Worm (Caenorhabditis elegans) whole organism, late embryonic: ENCODE results near the gene eif-3.F.

Source experiments
- C08G9.2 ChIP-seq: sonication (generic microtip); optimal IDR thresholded peaks from 2 replicates; lab custom pipeline; 2016; ENCODE audit warnings: mild to moderate bottlenecking, missing genetic modification characterization, moderate library complexity, missing compliant biosample characterization
- C38D4.7 ChIP-seq: fragments of 200-800 bp; sonication (Bioruptor generic); optimal IDR thresholded peaks from 2 replicates; lab custom pipeline; 2018; ENCODE audit warnings: mild to moderate bottlenecking, missing genetic modification characterization, moderate library complexity, missing compliant biosample characterization
- T23F11.4 ChIP-seq: fragments of 200-800 bp; sonication (Bioruptor generic); optimal IDR thresholded peaks from 2 replicates; lab custom pipeline; 2018; ENCODE audit warnings: mild to moderate bottlenecking, missing genetic modification characterization, missing compliant biosample characterization
- ceh-14 ChIP-seq: sonication (generic microtip); optimal IDR thresholded peaks from 2 replicates; lab custom pipeline; 2016; ENCODE audit warnings: missing genotype, missing genetic modification characterization, missing compliant biosample characterization
- ceh-18 ChIP-seq: sonication (generic microtip); optimal IDR thresholded peaks from 2 replicates; lab custom pipeline; 2016; ENCODE audit warnings: missing genetic modification characterization, missing compliant biosample characterization
- ceh-19 ChIP-seq: fragments of 200-800 bp; sonication (Bioruptor generic); optimal IDR thresholded peaks from 2 replicates; lab custom pipeline; 2018; ENCODE audit warnings: mild to moderate bottlenecking, missing genetic modification characterization, missing compliant biosample characterization
- ceh-2 ChIP-seq: sonication (generic microtip); optimal IDR thresholded peaks from 2 replicates; lab custom pipeline; 2016; ENCODE audit warnings: missing genotype, missing genetic modification characterization, missing compliant biosample characterization
- ceh-31 ChIP-seq: sonication (generic microtip); optimal IDR thresholded peaks from 2 replicates; lab custom pipeline; 2016; ENCODE audit warnings: missing genetic modification characterization, missing compliant biosample characterization
- ceh-34 ChIP-seq: sonication (generic microtip); optimal IDR thresholded peaks from 2 replicates; lab custom pipeline; 2016; ENCODE audit warnings: mild to moderate bottlenecking, missing genetic modification characterization, missing compliant biosample characterization
- ceh-45 ChIP-seq: fragments of 200-800 bp; sonication (Bioruptor generic); IDR thresholded peaks from 2 replicates; pipeline ENCODE4 v1.3.6; 2022; ENCODE audit warnings: missing genetic modification reagents, missing genetic modification characterization, missing compliant biosample characterization
- ceh-48 ChIP-seq: sonication (generic microtip); optimal IDR thresholded peaks from 2 replicates; lab custom pipeline; 2016; ENCODE audit warnings: missing genetic modification characterization, inconsistent platforms, missing compliant biosample characterization
- che-1 ChIP-seq: sonication (generic microtip); optimal IDR thresholded peaks from 2 replicates; lab custom pipeline; 2016; ENCODE audit warnings: mild to moderate bottlenecking, missing genetic modification characterization, missing compliant biosample characterization
- dve-1 ChIP-seq: sonication (generic microtip); optimal IDR thresholded peaks from 2 replicates; lab custom pipeline; 2017; ENCODE audit warnings: antibody characterized with exemption, mild to moderate bottlenecking, missing genetic modification characterization, missing compliant biosample characterization
- elt-2 ChIP-seq: sonication (generic microtip); optimal IDR thresholded peaks from 2 replicates; lab custom pipeline; 2016; ENCODE audit warnings: missing genetic modification reagents, missing genetic modification characterization, missing compliant biosample characterization
- ets-4 ChIP-seq: sonication (generic microtip); optimal IDR thresholded peaks from 2 replicates; lab custom pipeline; 2016; ENCODE audit warnings: missing genetic modification characterization, missing compliant biosample characterization
- fax-1 ChIP-seq: sonication (generic microtip); optimal IDR thresholded peaks from 2 replicates; lab custom pipeline; 2016; ENCODE audit warnings: missing genotype, missing genetic modification characterization, missing compliant biosample characterization
- fkh-10 ChIP-seq: fragments of 150-350 bp; optimal IDR thresholded peaks from 2 replicates; lab custom pipeline; 2014; ENCODE audit warnings: missing biosample characterization, missing genetic modification reagents, missing genetic modification characterization
- fkh-6 ChIP-seq: sonication (generic microtip); optimal IDR thresholded peaks from 2 replicates; lab custom pipeline; 2016; ENCODE audit warnings: missing genetic modification characterization, missing compliant biosample characterization
- hlh-13 ChIP-seq: fragments of 200-800 bp; sonication (Bioruptor generic); optimal IDR thresholded peaks from 2 replicates; lab custom pipeline; 2018; ENCODE audit warnings: mild to moderate bottlenecking, missing genetic modification characterization, missing compliant biosample characterization
- hlh-15 ChIP-seq: sonication (generic microtip); optimal IDR thresholded peaks from 2 replicates; lab custom pipeline; 2016; ENCODE audit warnings: missing genetic modification characterization, missing compliant biosample characterization
- hlh-30 ChIP-seq: sonication (generic microtip); optimal IDR thresholded peaks from 2 replicates; lab custom pipeline; 2017; ENCODE audit warnings: antibody characterized with exemption, missing genetic modification characterization, missing compliant biosample characterization; ENCODE audit not compliant: insufficient read depth
- hlh-8 ChIP-seq: sonication (generic microtip); optimal IDR thresholded peaks from 2 replicates; lab custom pipeline; 2016; ENCODE audit warnings: missing genotype, missing genetic modification characterization, missing compliant biosample characterization
- lim-6 ChIP-seq: sonication (generic microtip); optimal IDR thresholded peaks from 2 replicates; lab custom pipeline; 2016; ENCODE audit warnings: missing genetic modification characterization, missing compliant biosample characterization
- mec-3 ChIP-seq: sonication (generic microtip); optimal IDR thresholded peaks from 2 replicates; lab custom pipeline; 2016; ENCODE audit warnings: borderline replicate concordance, missing genetic modification characterization, missing compliant biosample characterization
- nfya-1 ChIP-seq: sonication (generic microtip); optimal IDR thresholded peaks from 2 replicates; lab custom pipeline; 2017; ENCODE audit warnings: missing genetic modification characterization, mild to moderate bottlenecking, missing compliant biosample characterization, antibody characterized with exemption, moderate library complexity
- npax-4 ChIP-seq: sonication (generic microtip); optimal IDR thresholded peaks from 2 replicates; lab custom pipeline; 2016; ENCODE audit warnings: missing genetic modification characterization, missing compliant biosample characterization
- odd-2 ChIP-seq: sonication (generic microtip); optimal IDR thresholded peaks from 2 replicates; lab custom pipeline; 2017; ENCODE audit warnings: antibody characterized with exemption, mild to moderate bottlenecking, missing genetic modification characterization, missing compliant biosample characterization
- pag-3 ChIP-seq: sonication (generic microtip); optimal IDR thresholded peaks from 2 replicates; lab custom pipeline; 2016; ENCODE audit warnings: missing compliant biosample characterization, missing genetic modification characterization, borderline replicate concordance
- pax-1 ChIP-seq: fragments of 150-350 bp; optimal IDR thresholded peaks from 2 replicates; lab custom pipeline; 2014; ENCODE audit warnings: missing biosample characterization, missing genetic modification characterization
- pha-2 ChIP-seq: sonication (generic microtip); optimal IDR thresholded peaks from 2 replicates; lab custom pipeline; 2017; ENCODE audit warnings: mild to moderate bottlenecking, missing genetic modification characterization, missing compliant biosample characterization
- pha-4 ChIP-seq: fragments of 150-350 bp; optimal IDR thresholded peaks from 2 replicates; lab custom pipeline; 2018; ENCODE audit warnings: missing biosample characterization, missing genetic modification reagents, missing genetic modification characterization
- pros-1 ChIP-seq: fragments of 150-350 bp; optimal IDR thresholded peaks from 2 replicates; lab custom pipeline; 2014; ENCODE audit warnings: missing biosample characterization, missing genetic modification reagents, missing genetic modification characterization
- sox-2 ChIP-seq: fragments of 200-800 bp; sonication (Bioruptor generic); IDR thresholded peaks from 2 replicates; pipeline ENCODE4 v1.3.6; 2022; ENCODE audit warnings: missing genetic modification reagents, missing genetic modification characterization, missing compliant biosample characterization
- tbx-2 ChIP-seq: sonication (generic microtip); optimal IDR thresholded peaks from 2 replicates; lab custom pipeline; 2016; ENCODE audit warnings: missing genetic modification characterization, missing compliant biosample characterization
- unc-3 ChIP-seq, 2 experiments: fragments of 200-800 bp in 1 of 2; sonication (Bioruptor generic) in 1 of 2; sonication (generic microtip) in 1 of 2; conservative IDR thresholded peaks in 1 of 2; optimal IDR thresholded peaks in 1 of 2; 2 replicates each; pipeline versions ENCODE4 v1.3.6 to Lab custom; 2016 to 2022; ENCODE audit warnings: missing compliant biosample characterization in 2 of 2, missing genetic modification characterization in 2 of 2, missing genetic modification reagents in 1 of 2
- unc-42 ChIP-seq: sonication (generic microtip); optimal IDR thresholded peaks from 2 replicates; lab custom pipeline; 2016; ENCODE audit warnings: missing genotype, missing genetic modification characterization, missing compliant biosample characterization
- unc-55 ChIP-seq: sonication (generic microtip); optimal IDR thresholded peaks from 2 replicates; lab custom pipeline; 2017; ENCODE audit warnings: missing biosample characterization, missing genetic modification reagents, missing genetic modification characterization
- zip-5 ChIP-seq: sonication (generic microtip); optimal IDR thresholded peaks from 2 replicates; lab custom pipeline; 2016; ENCODE audit warnings: missing genetic modification characterization, missing compliant biosample characterization

Gene eif-3.F

DNA sequence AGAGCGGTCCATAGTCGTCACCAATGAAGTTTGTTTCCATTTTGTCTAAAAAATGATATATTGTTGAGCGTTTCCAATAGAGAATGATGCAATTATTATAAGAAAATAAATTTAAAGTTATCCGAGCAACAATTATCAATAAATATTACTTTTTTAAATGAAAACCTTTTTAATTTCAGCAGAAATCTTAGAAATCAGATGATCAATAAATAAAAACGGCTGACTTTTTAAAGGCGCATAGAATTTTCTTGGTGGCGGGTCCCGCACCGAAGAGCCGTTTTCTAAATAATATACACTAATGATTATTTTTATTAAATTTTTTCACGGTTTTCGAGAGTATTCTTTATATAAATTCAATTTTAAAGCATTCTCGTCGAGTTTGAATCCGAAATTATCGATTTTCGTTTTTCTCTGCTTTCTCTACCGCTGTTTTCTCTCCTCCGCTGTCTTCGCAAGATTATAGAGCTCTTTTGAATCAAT lies 8.5 kb upstream of the eif-3.F start, which contains the start of gene rab-39:
Gene rab-39 (minus strand): TSS at position 51 of the 480 bp plus-strand sequence.
- peak; percentile 53 for TF ChIP-seq unc-42 (tag; lab: Kevin White, UChicago)
- TF ChIP-seq zip-5, result no peak
- TF ChIP-seq ceh-48, result peak; percentile 3
- TF ChIP-seq lim-6, result no peak

DNA sequence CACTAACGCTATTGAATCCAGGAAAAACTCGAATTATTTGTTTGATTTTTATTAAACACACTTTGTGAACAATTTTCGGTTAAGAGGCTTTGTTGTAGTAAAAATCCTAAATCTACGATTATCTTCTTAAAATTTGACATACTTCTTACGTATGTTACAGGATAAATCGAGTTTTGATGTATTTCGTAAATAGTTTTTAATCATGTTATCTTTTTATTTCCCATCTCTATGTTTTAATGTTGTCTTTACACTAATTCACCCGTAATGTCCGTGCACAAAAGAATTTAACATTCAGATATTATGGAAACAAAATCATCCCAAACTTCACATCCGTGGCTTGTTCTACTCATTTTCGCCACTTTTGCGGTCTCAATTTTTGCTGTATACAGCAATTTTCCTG lies 7.8 kb upstream of the eif-3.F start, which contains the start of gene egli-1:
Gene egli-1 (plus strand): TSS at position 301 of the 400 bp plus-strand sequence.
- no peak for TF ChIP-seq tbx-2 (tag; lab: Kevin White, UChicago)
- no peak for TF ChIP-seq nfya-1 (tag; lab: Kevin White, UChicago)
- no peak for TF ChIP-seq npax-4 (tag; lab: Kevin White, UChicago)
- TF ChIP-seq fkh-6 (tag; lab: Kevin White, UChicago), result no peak
- no peak for TF ChIP-seq ceh-19 (GFP tag; lab: Kevin White, UChicago)
- TF ChIP-seq pax-1 (tag; lab: Kevin White, UChicago), result no peak
- no peak for TF ChIP-seq pha-2
- no peak for TF ChIP-seq unc-3 (GFP tag; conservative IDR thresholded peaks at IDR 0.05; lab: Robert Waterston, UW)
- TF ChIP-seq unc-3 (tag; optimal IDR thresholded peaks at IDR 0.05; lab: Kevin White, UChicago), result no peak
- TF ChIP-seq ceh-2 (tag; lab: Kevin White, UChicago), result no peak
- TF ChIP-seq ceh-14, result no peak
- TF ChIP-seq C38D4.7 (GFP tag; lab: Kevin White, UChicago), result no peak
- no peak for TF ChIP-seq dve-1 (tag; lab: Kevin White, UChicago)

DNA sequence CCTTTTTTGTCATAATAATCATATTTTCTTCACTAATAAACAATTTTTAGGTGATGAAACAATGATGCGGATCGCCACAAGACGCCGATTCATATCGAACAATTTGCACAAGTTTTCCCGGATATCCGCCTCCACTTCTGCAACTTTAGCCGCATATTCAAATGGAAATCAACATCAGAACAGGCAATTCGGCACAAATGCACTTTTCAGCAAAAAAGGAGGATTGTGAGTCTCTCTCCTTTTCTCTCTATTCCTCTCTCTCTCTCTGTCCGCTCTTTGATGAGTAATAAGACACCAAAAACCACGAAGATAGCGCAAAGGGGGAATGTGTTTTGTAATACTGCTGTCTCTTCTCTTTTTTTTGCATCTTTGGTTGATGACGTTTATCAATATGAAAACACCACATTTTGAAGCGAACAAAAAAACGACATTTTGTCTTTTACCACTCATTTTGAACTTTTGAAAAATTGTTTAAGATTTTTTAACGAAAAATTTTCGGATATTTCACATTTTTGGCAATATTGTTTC lies 6.6 kb upstream of the eif-3.F start, which contains the start of gene eat-3:
Gene eat-3 (plus strand): TSS at position 51 of the 528 bp plus-strand sequence.
- TF ChIP-seq hlh-13 (GFP tag; lab: Kevin White, UChicago), result no peak
- peak; percentile 2 for TF ChIP-seq unc-55
- TF ChIP-seq ceh-48, result no peak
- peak; percentile 41 for TF ChIP-seq ceh-34 (tag; lab: Kevin White, UChicago)
- TF ChIP-seq ceh-45, result no peak
- no peak for TF ChIP-seq ets-4 (tag; lab: Kevin White, UChicago)
- no peak for TF ChIP-seq ceh-18 (tag; lab: Kevin White, UChicago)
- TF ChIP-seq hlh-30 (tag; lab: Kevin White, UChicago), result no peak
- TF ChIP-seq pag-3 (tag; lab: Kevin White, UChicago), result no peak

DNA sequence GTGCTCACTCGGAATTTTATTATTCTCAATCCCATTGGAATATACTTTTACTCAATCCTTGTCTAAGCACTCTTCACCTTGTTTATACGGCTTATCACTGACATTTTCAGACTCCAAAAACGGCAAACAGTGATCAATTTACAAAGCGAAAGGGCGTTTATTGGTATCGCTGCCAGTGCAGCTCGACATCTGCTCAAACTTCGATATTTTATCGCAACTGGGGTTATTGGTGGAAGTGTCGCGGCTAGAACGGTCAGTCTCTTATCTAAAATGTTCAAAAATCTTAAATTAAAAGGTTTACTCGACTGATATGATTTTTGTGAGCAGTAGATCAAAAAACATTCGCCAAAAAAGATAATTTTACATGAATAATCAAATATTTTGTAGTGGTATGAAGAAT lies 5.9 kb upstream of the eif-3.F start:
- TF ChIP-seq pax-1 (tag; lab: Kevin White, UChicago) (no peak), sox-2 (GFP tag; lab: Robert Waterston, UW) (no peak), lim-6 (no peak), T23F11.4 (GFP tag; lab: Kevin White, UChicago) (no peak), pros-1 (tag; lab: Kevin White, UChicago) (no peak), odd-2 (tag; lab: Kevin White, UChicago) (no peak), ets-4 (tag; lab: Kevin White, UChicago) (no peak), pag-3 (tag; lab: Kevin White, UChicago) (no peak), hlh-30 (tag; lab: Kevin White, UChicago) (no peak), C08G9.2 (tag; lab: Kevin White, UChicago) (no peak), ceh-19 (GFP tag; lab: Kevin White, UChicago) (no peak), che-1 (tag; lab: Kevin White, UChicago) (no peak), ceh-31 (tag; lab: Kevin White, UChicago) (no peak), unc-55 (no peak)

- TF ChIP-seq ceh-31 (tag; lab: Kevin White, UChicago) (no peak), mec-3 (tag; lab: Kevin White, UChicago) (no peak), pha-4 (tag; lab: Kevin White, UChicago) (no peak), T23F11.4 (GFP tag; lab: Kevin White, UChicago) (no peak), hlh-8 (tag; lab: Kevin White, UChicago) (no peak), fax-1 (no peak), elt-2 (tag; lab: Kevin White, UChicago) (no peak), ceh-34 (tag; lab: Kevin White, UChicago) (no peak), hlh-15 (tag; lab: Kevin White, UChicago) (no peak), fkh-10 (GFP tag; lab: Kevin White, UChicago) (no peak)
Measured at ce11 chrII:9329474-9329873, 2.0 kb upstream of the eif-3.F start, which contains the start of gene wbp-2. Gene wbp-2, plus strand, starts transcription at chrII:9329774.
